Fruit fly (Drosophila melanogaster) whole organism, embryonic: ENCODE results near the gene CG17786.

Source experiments
- CG8478 ChIP-seq: fragments of >200 bp; optimal IDR thresholded peaks from 2 replicates; lab custom pipeline; 2018
- CG9797 ChIP-seq: fragments of 200-800 bp; sonication (Bioruptor generic); optimal IDR thresholded peaks from 3 replicates; lab custom pipeline; 2018; ENCODE audit warnings: missing biosample characterization, mild to moderate bottlenecking, missing genetic modification characterization
- Dek ChIP-seq: fragments of 200-800 bp; sonication (Bioruptor generic); optimal IDR thresholded peaks from 3 replicates; lab custom pipeline; 2019; ENCODE audit warnings: missing biosample characterization, mild to moderate bottlenecking, missing genetic modification characterization, moderate library complexity
- Gsc ChIP-seq: fragments of 200-800 bp; sonication (Bioruptor generic); IDR thresholded peaks from 2 replicates; pipeline ENCODE4 v1.3.6; 2022; ENCODE audit warnings: missing biosample characterization, missing genetic modification characterization
- Mad ChIP-seq: fragments of 200-800 bp; sonication (Bioruptor generic); optimal IDR thresholded peaks from 2 replicates; lab custom pipeline; 2016; ENCODE audit warnings: missing biosample characterization, missing genetic modification characterization
- abd-A ChIP-seq: fragments of 200-800 bp; sonication (Bioruptor generic); optimal IDR thresholded peaks from 3 replicates; lab custom pipeline; 2019; ENCODE audit warnings: missing biosample characterization, mild to moderate bottlenecking, missing genetic modification characterization, moderate library complexity

DNA sequence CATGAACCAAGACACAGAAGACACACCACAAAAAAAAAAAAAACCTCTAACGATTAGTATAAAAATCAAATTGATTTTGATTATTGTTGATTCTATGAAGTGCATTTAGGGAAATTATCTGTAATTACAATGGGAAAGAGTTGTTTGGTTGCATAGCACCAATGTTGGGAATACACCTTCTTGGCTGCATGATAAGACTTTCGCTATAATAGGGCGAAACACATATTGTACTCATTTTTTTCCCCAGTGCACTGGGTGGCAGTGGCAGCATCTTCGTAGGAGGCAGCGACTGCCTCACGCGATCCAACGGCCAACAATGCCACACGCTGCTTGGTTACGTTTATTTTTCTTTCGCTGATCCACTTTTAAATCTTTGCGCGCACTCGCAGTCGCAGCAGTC is 14.5 kb downstream of the CG17786 start:
- TF ChIP-seq CG9797, result no peak
- TF ChIP-seq CG8478, result no peak
- TF ChIP-seq Dek, result no peak
- TF ChIP-seq Mad (GFP tag; lab: Kevin White, UChicago), result no peak
- no peak for TF ChIP-seq Gsc
- TF ChIP-seq abd-A (tag; lab: Kevin White, UChicago), result no peak
